Worm (Caenorhabditis elegans): ENCODE results near the gene C28D4.4.

DNA sequence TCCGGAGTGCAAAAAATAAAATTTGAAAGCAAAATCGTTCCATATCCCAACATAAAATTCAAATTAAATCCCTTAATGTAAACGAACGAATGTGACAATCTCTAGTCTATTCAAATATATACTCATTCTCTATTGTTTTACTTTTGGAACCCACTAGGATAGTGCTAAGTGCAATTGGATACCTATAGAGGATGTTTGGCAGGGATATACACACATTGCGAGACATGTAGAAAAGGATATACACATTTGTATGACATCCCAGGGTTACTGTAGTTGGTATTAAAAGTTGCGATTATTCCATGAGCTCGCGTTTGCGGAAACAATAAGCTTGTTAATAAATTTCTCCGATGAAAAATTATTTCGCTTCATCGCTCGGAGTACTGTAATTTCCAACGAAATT is 28.6 kb upstream of the C28D4.4 start:
- no peak for TF ChIP-seq lir-3 (tag; optimal IDR thresholded peaks at IDR 0.05)
- TF ChIP-seq dve-1 (tag; optimal IDR thresholded peaks at IDR 0.05; ENCODE audit: insufficient read depth): no peak
- no peak for TF ChIP-seq nhr-28 (tag; optimal IDR thresholded peaks at IDR 0.05)
- no peak for TF ChIP-seq unc-62 (GFP tag; optimal IDR thresholded peaks at IDR 0.05 in 1 of 2)
- no peak for TF ChIP-seq unc-62 (tag; optimal IDR thresholded peaks at IDR 0.05)
- TF ChIP-seq madf-9 (GFP tag; conservative IDR thresholded peaks at IDR 0.05): no peak
- no peak for TF ChIP-seq ceh-62 (tag; optimal IDR thresholded peaks at IDR 0.05)
- no peak for TF ChIP-seq daf-19 (GFP tag; conservative IDR thresholded peaks at IDR 0.05)
